Worm (Caenorhabditis elegans) whole organism, L4 larva: ENCODE measurements around the gene Y57A10C.1.

Experiments used
- F10B5.3 ChIP-seq: sonication (generic microtip); optimal IDR thresholded peaks from 2 replicates; lab custom pipeline; 2016; ENCODE audit warnings: mild to moderate bottlenecking, missing genetic modification characterization, missing compliant biosample characterization
- daf-12 ChIP-seq: fragments of 150-350 bp; optimal IDR thresholded peaks from 2 replicates; lab custom pipeline; 2014; ENCODE audit warnings: missing biosample characterization, missing genetic modification reagents, missing genetic modification characterization
- duxl-1 ChIP-seq: sonication (generic microtip); optimal IDR thresholded peaks from 2 replicates; lab custom pipeline; 2016; ENCODE audit warnings: mild to moderate bottlenecking, missing genetic modification characterization, moderate library complexity, missing compliant biosample characterization; ENCODE audit not compliant: poor library complexity
- egl-43 ChIP-seq: fragments of 200-800 bp; sonication (Bioruptor generic); IDR thresholded peaks from 2 replicates; pipeline ENCODE4 v1.3.6; 2022; ENCODE audit warnings: missing genetic modification reagents, missing genetic modification characterization, missing compliant biosample characterization
- lim-7 ChIP-seq: fragments of 200-800 bp; sonication (Bioruptor generic); IDR thresholded peaks from 2 replicates; pipeline ENCODE4 v1.3.6; 2022; ENCODE audit warnings: missing genetic modification characterization, missing compliant biosample characterization
- lin-38 ChIP-seq: fragments of 200-800 bp; sonication (Bioruptor generic); IDR thresholded peaks from 2 replicates; pipeline ENCODE4 v1.3.6; 2022; ENCODE audit warnings: missing genetic modification reagents, missing genetic modification characterization, missing compliant biosample characterization
- lin-39 ChIP-seq: fragments of 150-350 bp; optimal IDR thresholded peaks from 2 replicates; lab custom pipeline; 2014; ENCODE audit warnings: missing biosample characterization, missing genetic modification reagents, missing genetic modification characterization
- mxl-2 ChIP-seq: fragments of 200-800 bp; sonication (Bioruptor generic); conservative IDR thresholded peaks from 2 replicates; pipeline ENCODE4 v1.3.6; 2022; ENCODE audit warnings: missing genetic modification reagents, missing genetic modification characterization, missing compliant biosample characterization
- nhr-11 ChIP-seq: fragments of 150-350 bp; optimal IDR thresholded peaks from 2 replicates; lab custom pipeline; 2014; ENCODE audit warnings: missing biosample characterization, missing genetic modification characterization
- nhr-42 ChIP-seq: fragments of 200-800 bp; sonication (Bioruptor generic); IDR thresholded peaks from 2 replicates; pipeline ENCODE4 v1.3.6; 2022; ENCODE audit warnings: missing genetic modification characterization, missing compliant biosample characterization
- snpc-4 ChIP-seq: fragments of 150-350 bp; optimal IDR thresholded peaks from 2 replicates; lab custom pipeline; 2014; ENCODE audit warnings: missing biosample characterization, missing genetic modification characterization
- tag-97 ChIP-seq: fragments of 200-800 bp; sonication (Bioruptor generic); IDR thresholded peaks from 2 replicates; pipeline ENCODE4 v1.3.6; 2022; ENCODE audit warnings: missing genetic modification characterization, missing compliant biosample characterization
- unc-39 ChIP-seq: sonication (generic microtip); optimal IDR thresholded peaks from 2 replicates; lab custom pipeline; 2017; ENCODE audit warnings: missing biosample characterization, missing genetic modification characterization
- ztf-7 ChIP-seq: fragments of 150-350 bp; optimal IDR thresholded peaks from 2 replicates; lab custom pipeline; 2014; ENCODE audit warnings: missing biosample characterization, missing genetic modification characterization

Gene Y57A10C.1

ce11 chrII:12362262-12362661 lies 50.1 kb downstream of the Y57A10C.1 start (continued):
- TF ChIP-seq tag-97, result no peak
- TF ChIP-seq lin-38 (GFP tag; lab: Robert Waterston, UW), result peak; percentile 46
- TF ChIP-seq lim-7, result peak; percentile 80; the same call in 1 of the 2 replicates
- peak; percentile 74 for TF ChIP-seq egl-43
- peak; percentile 21 for TF ChIP-seq duxl-1 (tag; lab: Kevin White, UChicago)
- TF ChIP-seq nhr-42 (GFP tag; lab: Robert Waterston, UW), result no peak
- TF ChIP-seq daf-12 (tag; lab: Kevin White, UChicago), result no peak
- TF ChIP-seq ztf-7 (tag; lab: Kevin White, UChicago), result no peak
- no peak for TF ChIP-seq unc-39 (tag; lab: Kevin White, UChicago)
- no peak for TF ChIP-seq lin-39 (tag; lab: Kevin White, UChicago)
- no peak for TF ChIP-seq snpc-4 (tag; lab: Kevin White, UChicago)
- no peak for TF ChIP-seq F10B5.3 (tag; lab: Kevin White, UChicago)
- no peak for TF ChIP-seq mxl-2 (GFP tag; lab: Robert Waterston, UW)
- no peak for TF ChIP-seq nhr-11 (tag; lab: Kevin White, UChicago)
- TF ChIP-seq, all 104 proteins: peak for 15
